Worm (Caenorhabditis elegans): ENCODE results near the gene dsb-3.

ce11 chrIV:7726325-7726724, 33.1 kb downstream of the dsb-3 start, which contains the start of gene C50F7.5:
- no peak for TF ChIP-seq aly-2 (tag; optimal IDR thresholded peaks at IDR 0.05)
- TF ChIP-seq mdl-1 (tag; optimal IDR thresholded peaks at IDR 0.05), result no peak
- no peak for TF ChIP-seq dpl-1 (GFP tag; optimal IDR thresholded peaks at IDR 0.05)
- no peak for TF ChIP-seq sptf-1 (tag; optimal IDR thresholded peaks at IDR 0.05)
- TF ChIP-seq ceh-63 (GFP tag; optimal IDR thresholded peaks at IDR 0.05), result no peak
- TF ChIP-seq unc-62 (GFP tag; optimal IDR thresholded peaks at IDR 0.05), result no peak
- no peak for TF ChIP-seq jun-1 (tag; optimal IDR thresholded peaks at IDR 0.05)
- no peak for TF ChIP-seq fkh-10 (GFP tag; optimal IDR thresholded peaks at IDR 0.05)
- TF ChIP-seq lsy-2 (tag; optimal IDR thresholded peaks at IDR 0.05), result no peak
- peak; percentile 58 for TF ChIP-seq elt-2 (tag; optimal IDR thresholded peaks at IDR 0.05)
- TF ChIP-seq ces-1 (GFP tag; optimal IDR thresholded peaks at IDR 0.05), result no peak
- no peak for TF ChIP-seq ztf-4 (tag; optimal IDR thresholded peaks at IDR 0.05)
- no peak for TF ChIP-seq nhr-28 (tag; optimal IDR thresholded peaks at IDR 0.05)
- TF ChIP-seq skn-1 (tag; optimal IDR thresholded peaks at IDR 0.05), result no peak

Measured in whole organism, L1 larva.